Worm (Caenorhabditis elegans) whole organism, L3 larva: ENCODE measurements around the gene Y22D7AL.4.

Experiments
- ceh-16 ChIP-seq: sonication (generic microtip); optimal IDR thresholded peaks from 2 replicates; lab custom pipeline; 2017; ENCODE audit warnings: missing biosample characterization, missing genetic modification characterization
- ceh-82 ChIP-seq: fragments of 150-350 bp; optimal IDR thresholded peaks from 2 replicates; lab custom pipeline; 2014; ENCODE audit warnings: missing biosample characterization, missing genetic modification characterization
- fkh-2 ChIP-seq: fragments of 150-350 bp; optimal IDR thresholded peaks from 2 replicates; lab custom pipeline; 2014; ENCODE audit warnings: missing biosample characterization, missing genetic modification reagents, missing genetic modification characterization
- hmg-11 ChIP-seq: sonication (generic microtip); optimal IDR thresholded peaks from 2 replicates; lab custom pipeline; 2016; ENCODE audit warnings: missing genetic modification characterization, missing compliant biosample characterization
- jun-1 ChIP-seq: fragments of 150-350 bp; optimal IDR thresholded peaks from 2 replicates; lab custom pipeline; 2014; ENCODE audit warnings: missing biosample characterization, missing genetic modification reagents, missing genetic modification characterization
- nhr-237 ChIP-seq: fragments of 150-350 bp; optimal IDR thresholded peaks from 2 replicates; lab custom pipeline; 2014; ENCODE audit warnings: missing biosample characterization, missing genetic modification characterization
- nhr-77 ChIP-seq: fragments of 150-350 bp; optimal IDR thresholded peaks from 2 replicates; lab custom pipeline; 2014; ENCODE audit warnings: missing biosample characterization, missing genetic modification characterization
- pha-4 ChIP-seq: fragments of 150-350 bp; optimal IDR thresholded peaks from 2 replicates; lab custom pipeline; 2014; ENCODE audit warnings: missing biosample characterization, missing genetic modification reagents, missing genetic modification characterization
- skn-1 ChIP-seq: fragments of 150-350 bp; optimal IDR thresholded peaks from 2 replicates; lab custom pipeline; 2014; ENCODE audit warnings: missing biosample characterization, missing genetic modification characterization
- tbx-2 ChIP-seq: sonication (generic microtip); optimal IDR thresholded peaks from 2 replicates; lab custom pipeline; 2016; ENCODE audit warnings: mild to moderate bottlenecking, missing genetic modification characterization, missing compliant biosample characterization
- ztf-4 ChIP-seq: fragments of 150-350 bp; optimal IDR thresholded peaks from 2 replicates; lab custom pipeline; 2014; ENCODE audit warnings: missing biosample characterization, missing genetic modification characterization

ce11 chrIII:1578566-1578965 is 47.9 kb upstream of the Y22D7AL.4 start:
- TF ChIP-seq hmg-11 (no peak), ceh-16 (tag; lab: Kevin White, UChicago) (no peak), pha-4 (tag; lab: Kevin White, UChicago) (no peak), tbx-2 (tag; lab: Kevin White, UChicago) (no peak), ztf-4 (tag; lab: Kevin White, UChicago) (no peak), ceh-82 (no peak), fkh-2 (tag; lab: Kevin White, UChicago) (no peak), nhr-237 (tag; lab: Kevin White, UChicago) (no peak), skn-1 (tag; lab: Kevin White, UChicago) (no peak), nhr-77 (no peak), jun-1 (no peak)
